Fruit fly (Drosophila melanogaster) Kc167 (cell line): ENCODE results near the gene Nrx-IV.

Experiments used
- Myc ChIP-seq: fragments of >200 bp; optimal IDR thresholded peaks from 2 replicates; lab custom pipeline; 2017; ENCODE audit warnings: missing external identifiers
- Sin3A ChIP-seq: fragments of >200 bp; optimal IDR thresholded peaks from 2 replicates; lab custom pipeline; 2018; ENCODE audit warnings: missing external identifiers
- h ChIP-seq: fragments of >200 bp; optimal IDR thresholded peaks from 3 replicates; lab custom pipeline; 2018; ENCODE audit warnings: missing external identifiers
- insv ChIP-seq: fragments of >200 bp; optimal IDR thresholded peaks from 3 replicates; lab custom pipeline; 2018; ENCODE audit warnings: missing external identifiers
- psq ChIP-seq: fragments of >200 bp; optimal IDR thresholded peaks from 2 replicates; lab custom pipeline; 2017; ENCODE audit warnings: missing external identifiers
- ttk ChIP-seq: sonication (Bioruptor generic); optimal IDR thresholded peaks from 2 replicates; lab custom pipeline; 2017; ENCODE audit warnings: missing external identifiers

Nrx-IV gene

DNA sequence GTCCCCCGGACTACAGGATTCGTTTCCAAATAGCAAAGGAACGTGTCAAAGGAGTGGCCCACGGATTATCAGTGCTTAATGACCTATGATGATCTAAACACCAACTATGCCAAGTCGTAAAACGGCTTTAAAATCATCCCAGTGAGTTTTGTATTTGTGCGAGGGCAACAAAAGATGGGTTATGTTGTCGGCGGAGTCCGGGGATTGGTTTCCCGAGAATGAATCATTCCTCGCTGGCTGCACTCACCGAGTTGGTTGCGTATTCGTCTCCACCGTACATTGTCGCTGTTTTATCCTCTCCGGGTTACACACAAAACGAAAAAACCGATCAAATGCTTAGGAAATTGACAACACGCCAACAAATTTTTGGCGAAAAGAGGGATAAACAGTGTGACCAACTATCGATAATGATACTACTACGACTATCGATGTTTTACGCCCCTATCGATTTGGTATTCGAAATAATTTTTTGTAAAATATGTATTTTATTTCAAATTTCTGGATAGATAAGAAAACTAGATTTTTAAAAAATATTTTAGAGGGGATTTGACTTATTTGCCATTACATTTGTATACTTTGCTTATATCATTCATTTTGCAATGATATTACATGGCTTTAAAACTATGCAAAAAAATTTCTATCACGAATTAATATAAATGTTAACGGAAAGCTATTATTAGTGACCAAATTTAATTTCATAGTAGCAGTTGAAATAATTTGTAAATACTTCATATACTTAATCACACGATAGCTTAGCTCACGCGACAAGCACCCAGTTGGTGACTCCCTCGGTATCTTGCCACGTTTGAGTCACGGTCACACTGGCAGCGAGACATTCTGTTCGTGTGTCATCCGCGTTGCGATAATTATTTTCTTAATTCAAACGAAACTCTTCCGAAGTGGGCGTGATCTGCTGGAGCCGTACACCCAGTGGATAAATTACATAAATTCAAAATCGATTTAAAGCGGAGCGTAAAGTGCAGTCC is at the start of gene Nrx-IV, which contains the start of gene eIF3l:
TSS of gene Nrx-IV (plus strand) at position 811 of the 986 bp plus-strand sequence.
TSS of gene eIF3l (minus strand) at position 389 of the 986 bp plus-strand sequence.
- TF ChIP-seq Myc (lab: Kevin White, UChicago) (no peak), psq (lab: Kevin White, UChicago) (no peak), Sin3A (lab: Kevin White, UChicago) (no peak), ttk (lab: Kevin White, UChicago) (no peak), insv (lab: Kevin White, UChicago) (no peak), h (lab: Kevin White, UChicago) (no peak)

DNA sequence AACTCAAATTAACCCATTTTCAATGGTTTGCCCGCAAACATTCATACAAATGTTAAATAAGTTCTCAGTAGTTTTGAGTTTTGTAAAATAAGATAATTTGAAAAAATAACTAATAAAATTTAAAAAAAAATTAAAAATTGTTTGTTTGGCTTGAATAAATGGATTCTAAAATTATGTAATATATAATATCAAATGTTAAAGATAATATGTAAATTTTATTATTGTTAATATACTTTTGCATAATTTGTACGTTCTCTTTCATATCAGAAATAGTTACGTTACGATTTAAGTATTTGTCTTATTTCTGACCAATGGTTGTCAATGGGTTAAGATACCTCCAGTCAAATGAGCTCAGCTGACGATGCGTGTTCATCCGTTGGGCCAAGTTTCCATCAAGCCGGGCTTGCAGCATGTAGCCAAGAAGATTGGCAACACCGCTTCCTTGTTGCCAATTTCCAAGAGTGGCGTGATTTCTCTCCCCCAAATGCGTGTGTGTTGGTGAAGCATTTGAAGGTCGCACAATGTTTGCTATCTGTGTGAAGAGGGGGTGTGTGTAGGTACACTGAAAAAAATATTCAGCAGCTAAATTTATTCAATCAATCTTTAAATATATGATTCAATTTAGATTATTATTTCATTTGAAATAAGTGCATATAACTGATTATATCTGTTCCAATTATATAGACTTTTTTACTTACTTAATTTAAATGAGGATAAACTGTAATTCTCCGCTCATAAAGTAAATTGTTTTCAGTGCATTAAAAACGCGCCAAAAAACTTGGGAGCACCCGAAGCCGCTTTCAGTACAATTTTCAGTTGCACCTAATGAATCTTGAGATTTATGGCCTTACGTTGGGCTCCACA is 49.3 kb upstream of the Nrx-IV start:
- TF ChIP-seq insv (lab: Kevin White, UChicago): no peak
- no peak for TF ChIP-seq h (lab: Kevin White, UChicago)
- no peak for TF ChIP-seq ttk (lab: Kevin White, UChicago)
- TF ChIP-seq Sin3A (lab: Kevin White, UChicago): no peak

dm6 chr3L:12099329-12100031 is 46.8 kb upstream of the Nrx-IV start:
- TF ChIP-seq Sin3A (lab: Kevin White, UChicago): no peak
- TF ChIP-seq insv (lab: Kevin White, UChicago): no peak
- no peak for TF ChIP-seq ttk (lab: Kevin White, UChicago)
- TF ChIP-seq psq (lab: Kevin White, UChicago): no peak
- TF ChIP-seq h (lab: Kevin White, UChicago): no peak
- no peak for TF ChIP-seq Myc (lab: Kevin White, UChicago)

DNA sequence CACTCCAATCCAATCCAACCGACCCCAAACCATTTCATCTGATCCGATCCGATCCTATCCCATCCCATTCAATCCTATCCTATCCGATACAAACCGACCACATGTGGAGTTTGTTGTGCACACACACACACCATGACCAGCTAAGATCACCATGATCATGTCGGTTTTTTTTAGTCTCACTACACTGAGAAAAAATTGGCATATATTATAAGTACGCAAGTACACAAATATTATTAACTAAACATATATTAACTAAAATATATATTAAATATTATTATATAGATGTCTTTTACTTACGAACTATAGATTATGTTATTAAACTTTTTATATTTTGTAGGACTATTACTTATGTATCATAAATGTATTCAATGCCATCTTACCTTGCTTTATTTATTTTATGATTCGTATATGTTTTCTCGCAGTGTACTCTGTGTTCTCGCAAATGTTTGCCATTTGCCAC is 44.4 kb upstream of the Nrx-IV start:
- no peak for TF ChIP-seq ttk (lab: Kevin White, UChicago)
- no peak for TF ChIP-seq psq (lab: Kevin White, UChicago)
- no peak for TF ChIP-seq Sin3A (lab: Kevin White, UChicago)
- no peak for TF ChIP-seq h (lab: Kevin White, UChicago)
- no peak for TF ChIP-seq insv (lab: Kevin White, UChicago)
- no peak for TF ChIP-seq Myc (lab: Kevin White, UChicago)

DNA sequence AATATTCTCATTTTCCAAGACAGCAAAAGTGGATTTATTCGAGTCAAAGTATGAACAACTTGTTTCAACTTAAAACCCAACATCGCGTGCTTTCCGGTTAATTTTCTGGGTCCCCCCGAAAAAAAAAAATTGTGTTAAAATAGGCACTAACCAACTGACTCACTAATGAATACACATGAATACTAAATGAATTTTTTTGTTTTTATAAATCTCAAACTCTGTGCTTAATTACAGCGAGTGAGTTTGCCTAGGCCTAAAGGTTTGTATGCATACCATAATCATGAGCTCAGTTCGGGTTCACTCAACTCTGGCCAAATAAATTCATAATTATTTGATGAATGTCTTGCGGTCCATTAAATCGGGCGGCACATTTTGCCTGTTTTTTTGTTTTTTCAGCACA is 38.9 kb upstream of the Nrx-IV start:
- TF ChIP-seq Sin3A (lab: Kevin White, UChicago) (no peak), h (lab: Kevin White, UChicago) (no peak), ttk (lab: Kevin White, UChicago) (no peak), Myc (lab: Kevin White, UChicago) (no peak), insv (lab: Kevin White, UChicago) (no peak), psq (lab: Kevin White, UChicago) (no peak)

DNA sequence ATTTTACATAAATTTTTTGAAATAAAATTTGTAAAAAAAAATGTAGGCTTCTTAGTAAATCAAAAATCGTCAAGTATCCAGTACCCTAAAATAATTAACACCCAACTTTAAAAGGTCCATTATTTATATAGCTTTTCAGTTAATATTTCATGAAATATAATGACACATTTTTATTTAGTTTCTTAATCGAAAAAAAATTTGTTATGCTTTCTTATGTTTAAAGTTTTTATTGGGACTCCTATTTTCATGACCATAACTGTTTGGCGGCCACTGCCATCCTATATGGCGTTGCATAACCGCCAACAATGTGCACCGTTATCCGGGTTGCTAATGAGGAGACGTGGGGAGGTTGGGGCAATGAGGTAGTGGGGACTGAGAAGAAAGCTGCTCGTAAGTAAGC is 37.8 kb upstream of the Nrx-IV start:
- TF ChIP-seq ttk (lab: Kevin White, UChicago) (no peak), Sin3A (lab: Kevin White, UChicago) (no peak), psq (lab: Kevin White, UChicago) (no peak), h (lab: Kevin White, UChicago) (no peak), Myc (lab: Kevin White, UChicago) (no peak), insv (lab: Kevin White, UChicago) (no peak)

dm6 chr3L:12109045-12109632 is 37.2 kb upstream of the Nrx-IV start:
- TF ChIP-seq Myc (lab: Kevin White, UChicago) (no peak), ttk (lab: Kevin White, UChicago) (no peak), psq (lab: Kevin White, UChicago) (no peak), Sin3A (lab: Kevin White, UChicago) (no peak)

dm6 chr3L:12111081-12111958 is 35.0 kb upstream of the Nrx-IV start:
- TF ChIP-seq Sin3A (lab: Kevin White, UChicago) (no peak), ttk (lab: Kevin White, UChicago) (no peak), h (lab: Kevin White, UChicago) (no peak), Myc (lab: Kevin White, UChicago) (no peak), insv (lab: Kevin White, UChicago) (no peak), psq (lab: Kevin White, UChicago) (no peak)

DNA sequence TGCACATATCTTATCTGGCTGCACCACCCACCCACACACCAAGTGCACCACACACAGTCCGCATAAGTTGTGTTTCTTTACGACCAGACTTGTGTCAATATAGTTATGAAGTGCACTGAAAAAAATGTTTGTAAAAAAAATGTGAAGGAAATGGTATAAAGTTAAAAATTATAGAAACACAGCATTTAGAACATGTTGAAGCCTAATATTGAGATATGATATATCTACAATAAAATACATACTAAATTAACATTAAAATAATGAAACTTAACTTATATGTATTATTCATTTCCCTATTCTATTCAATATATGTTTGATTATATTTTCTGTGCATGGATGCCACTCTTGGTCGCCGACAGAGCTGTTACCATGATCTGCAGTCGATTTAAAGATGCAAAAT is 33.4 kb upstream of the Nrx-IV start:
- TF ChIP-seq ttk (lab: Kevin White, UChicago): no peak
- TF ChIP-seq Sin3A (lab: Kevin White, UChicago): no peak
- TF ChIP-seq h (lab: Kevin White, UChicago): no peak
- TF ChIP-seq insv (lab: Kevin White, UChicago): no peak
- TF ChIP-seq Myc (lab: Kevin White, UChicago): no peak
- no peak for TF ChIP-seq psq (lab: Kevin White, UChicago)
